Worm (Caenorhabditis elegans): ENCODE measurements around the gene R10E11.6.

R10E11.6 gene

DNA sequence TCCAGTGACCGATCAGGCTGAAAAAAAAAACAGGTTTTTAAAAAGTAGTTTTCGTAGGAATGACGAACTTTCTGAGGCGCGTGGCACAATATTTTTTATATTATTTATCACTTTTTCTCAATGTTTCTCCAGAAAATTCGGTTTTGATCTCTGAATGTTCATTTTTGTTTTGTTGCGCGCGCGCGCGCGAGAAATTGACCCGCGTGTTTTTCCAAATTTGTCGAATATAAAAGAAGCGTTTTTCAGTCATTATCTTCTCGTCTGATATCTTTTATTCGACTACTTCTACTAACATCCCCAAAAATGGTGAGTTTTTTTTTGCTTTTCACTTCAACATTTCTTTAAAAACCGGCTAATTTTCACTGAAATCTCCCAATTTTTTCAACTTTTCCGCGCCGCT, 24.0 kb upstream of the R10E11.6 start, which contains the start of gene rmd-1:
TSS of gene rmd-1 (plus strand) at position 247 of the 400 bp plus-strand sequence.
- TF ChIP-seq fax-1 (tag; optimal IDR thresholded peaks at IDR 0.05), result no peak
- no peak for TF ChIP-seq ama-1 (optimal IDR thresholded peaks at IDR 0.05)
- no peak for TF ChIP-seq Y22D7AL.16 (tag; optimal IDR thresholded peaks at IDR 0.05)

DNA sequence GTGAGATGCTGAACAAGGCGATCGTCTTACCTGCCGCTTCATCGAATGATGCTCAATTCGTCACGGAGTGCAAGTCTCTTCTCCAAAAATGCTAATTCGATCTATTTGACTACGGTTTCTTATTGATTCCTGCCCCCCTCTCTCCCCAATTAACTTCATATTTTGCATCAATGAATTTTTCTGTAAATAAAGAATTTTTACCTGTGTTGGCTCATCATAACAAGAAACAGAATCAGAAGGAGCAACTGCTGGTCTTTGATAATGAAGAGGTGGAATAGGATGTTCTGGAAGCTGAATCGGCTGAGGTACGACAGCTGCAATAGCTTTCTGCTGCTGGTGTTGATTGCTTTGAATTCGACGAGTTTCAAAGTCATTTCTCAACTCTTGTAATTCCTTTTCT, 22.6 kb upstream of the R10E11.6 start:
- no peak for TF ChIP-seq odd-2 (tag; optimal IDR thresholded peaks at IDR 0.05)
- no peak for TF ChIP-seq eyg-1 (tag; optimal IDR thresholded peaks at IDR 0.05)
- no peak for TF ChIP-seq K02D7.2 (tag; optimal IDR thresholded peaks at IDR 0.05)
- TF ChIP-seq sdc-2 (tag; optimal IDR thresholded peaks at IDR 0.05), result no peak
- no peak for TF ChIP-seq T23F11.4 (GFP tag; optimal IDR thresholded peaks at IDR 0.05)
- no peak for TF ChIP-seq nhr-11 (tag; optimal IDR thresholded peaks at IDR 0.05)
- TF ChIP-seq ceh-24 (tag; optimal IDR thresholded peaks at IDR 0.05), result no peak
- no peak for TF ChIP-seq elt-4 (tag; optimal IDR thresholded peaks at IDR 0.05)
- no peak for TF ChIP-seq ref-2 (tag; optimal IDR thresholded peaks at IDR 0.05)
- TF ChIP-seq pat-9 (tag; optimal IDR thresholded peaks at IDR 0.05), result no peak
- TF ChIP-seq madf-2 (tag; optimal IDR thresholded peaks at IDR 0.05), result no peak
- TF ChIP-seq ceh-2 (tag; optimal IDR thresholded peaks at IDR 0.05), result no peak
- TF ChIP-seq fkh-10 (GFP tag; optimal IDR thresholded peaks at IDR 0.05), result no peak
- no peak for TF ChIP-seq C08G9.2 (tag; optimal IDR thresholded peaks at IDR 0.05)
- TF ChIP-seq ceh-9 (tag; optimal IDR thresholded peaks at IDR 0.05), result no peak
- TF ChIP-seq elt-2 (tag; optimal IDR thresholded peaks at IDR 0.05), result no peak
- TF ChIP-seq lin-11 (tag; optimal IDR thresholded peaks at IDR 0.05), result no peak
- TF ChIP-seq ama-1 (optimal IDR thresholded peaks at IDR 0.05), result no peak

DNA sequence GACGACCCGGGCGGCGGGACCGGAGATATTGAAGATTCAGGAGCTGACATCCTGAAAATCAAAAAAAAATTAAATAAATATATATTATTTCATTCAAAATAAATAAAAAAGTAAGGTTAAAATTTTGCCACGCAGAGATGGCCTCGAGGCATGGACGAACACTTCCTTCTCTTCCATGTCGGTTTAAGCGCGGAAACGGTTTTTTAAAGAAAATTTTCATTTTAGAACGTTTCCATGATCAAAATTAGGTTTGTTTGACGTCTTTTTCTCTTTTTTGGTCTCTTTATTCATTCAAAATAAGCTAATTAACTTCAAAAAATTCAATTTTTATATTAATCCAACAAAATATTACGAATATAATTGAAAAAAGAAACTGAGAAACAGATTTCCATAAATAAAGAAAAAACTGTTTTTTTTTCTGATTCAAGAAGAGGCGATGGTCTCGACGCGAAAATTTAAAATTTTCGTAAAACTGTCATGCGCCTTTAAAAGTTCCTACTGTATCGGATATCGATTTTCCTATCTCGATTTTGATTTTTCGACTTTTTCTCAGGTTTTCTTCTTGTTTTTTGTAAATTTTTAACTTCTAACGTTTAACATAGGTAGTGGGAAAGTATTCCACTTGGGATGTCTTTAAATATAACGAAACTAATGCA, 20.6 kb upstream of the R10E11.6 start, which contains the start of gene gcc-2:
TSS of gene gcc-2 (minus strand) at position 51 of the 656 bp plus-strand sequence.
- no peak for TF ChIP-seq tbx-7 (tag; optimal IDR thresholded peaks at IDR 0.05)

DNA sequence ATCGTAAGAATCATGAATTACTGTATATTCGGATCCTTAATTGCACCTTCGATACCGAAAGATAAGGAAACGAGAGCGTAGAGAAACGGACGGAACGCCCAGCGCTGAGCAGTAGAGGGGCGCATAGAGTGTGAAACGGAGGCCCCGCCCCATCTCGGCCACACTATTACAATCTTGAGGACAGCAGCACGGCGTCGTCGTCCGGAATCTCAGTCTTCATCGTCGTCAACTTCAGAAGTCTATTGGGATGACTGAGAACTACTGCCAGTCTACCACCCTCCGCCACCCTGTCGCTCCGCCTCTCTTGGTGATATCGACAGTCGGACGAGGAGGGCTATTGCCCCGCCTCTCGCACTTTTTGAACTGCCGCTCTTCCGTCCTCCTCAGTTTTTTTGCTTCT, 18.1 kb upstream of the R10E11.6 start:
- no peak for TF ChIP-seq unc-86 (tag; optimal IDR thresholded peaks at IDR 0.05)
- no peak for TF ChIP-seq madf-2 (tag; optimal IDR thresholded peaks at IDR 0.05)
- TF ChIP-seq nhr-232 (tag; optimal IDR thresholded peaks at IDR 0.05), result no peak
- no peak for TF ChIP-seq K09A11.1 (tag; optimal IDR thresholded peaks at IDR 0.05; ENCODE audit: insufficient read depth)
- TF ChIP-seq dmd-4 (tag; optimal IDR thresholded peaks at IDR 0.05; ENCODE audit: borderline replicate concordance), result no peak
- TF ChIP-seq eyg-1 (tag; optimal IDR thresholded peaks at IDR 0.05), result no peak
- no peak for TF ChIP-seq hlh-15 (tag; optimal IDR thresholded peaks at IDR 0.05)
- no peak for TF ChIP-seq pat-9 (tag; optimal IDR thresholded peaks at IDR 0.05)
- TF ChIP-seq tbx-7 (tag; optimal IDR thresholded peaks at IDR 0.05), result no peak
- no peak for TF ChIP-seq unc-55 (GFP tag; optimal IDR thresholded peaks at IDR 0.05)
- TF ChIP-seq ceh-24 (tag; optimal IDR thresholded peaks at IDR 0.05), result no peak
- TF ChIP-seq hlh-13 (GFP tag; optimal IDR thresholded peaks at IDR 0.05), result no peak
- TF ChIP-seq gmeb-2 (tag; optimal IDR thresholded peaks at IDR 0.05), result no peak
- no peak for TF ChIP-seq elt-2 (tag; optimal IDR thresholded peaks at IDR 0.05)
- no peak for TF ChIP-seq K02D7.2 (tag; optimal IDR thresholded peaks at IDR 0.05)
- no peak for TF ChIP-seq ets-4 (tag; optimal IDR thresholded peaks at IDR 0.05)

DNA sequence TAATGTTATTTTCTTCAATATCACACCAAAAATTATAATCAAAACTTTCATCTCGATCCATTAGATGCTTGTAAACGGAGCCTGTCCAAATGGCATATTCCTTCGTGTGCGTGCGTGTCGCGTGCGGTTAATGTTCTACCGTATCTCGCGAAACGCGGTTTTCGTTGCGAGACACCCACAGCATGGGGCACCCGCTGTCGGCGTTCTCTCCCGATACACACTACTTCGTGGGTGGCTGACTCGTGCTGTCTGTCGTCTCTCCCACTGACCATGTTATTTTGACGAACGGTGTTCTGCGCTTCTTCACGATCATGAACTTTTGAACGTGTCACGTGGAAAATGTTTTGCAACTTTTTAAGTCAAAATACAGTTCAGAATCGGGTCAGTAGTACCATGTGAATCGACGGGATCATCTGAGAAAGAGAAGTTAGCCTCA, 17.3 kb upstream of the R10E11.6 start:
- peak; percentile 50 for TF ChIP-seq hlh-8 (tag; optimal IDR thresholded peaks at IDR 0.05)
- TF ChIP-seq ceh-31 (tag; optimal IDR thresholded peaks at IDR 0.05), result peak; percentile 88
- TF ChIP-seq elt-4 (tag; optimal IDR thresholded peaks at IDR 0.05), result no peak
- peak; percentile 79 for TF ChIP-seq ceh-6 (GFP tag; optimal IDR thresholded peaks at IDR 0.05)
- peak; percentile 51 for TF ChIP-seq ceh-2 (tag; optimal IDR thresholded peaks at IDR 0.05)
- peak; percentile 20 for TF ChIP-seq fkh-6 (tag; optimal IDR thresholded peaks at IDR 0.05)
- no peak for TF ChIP-seq pag-3 (tag; optimal IDR thresholded peaks at IDR 0.05; ENCODE audit: borderline replicate concordance)
- peak; percentile 89 for TF ChIP-seq F13H6.1 (tag; optimal IDR thresholded peaks at IDR 0.05)
- no peak for TF ChIP-seq ceh-9 (tag; optimal IDR thresholded peaks at IDR 0.05)
- TF ChIP-seq elt-2 (tag; optimal IDR thresholded peaks at IDR 0.05), result peak; percentile 78
- peak; percentile 52 for TF ChIP-seq eyg-1 (tag; optimal IDR thresholded peaks at IDR 0.05)
- no peak for TF ChIP-seq nhr-11 (tag; optimal IDR thresholded peaks at IDR 0.05)
- peak; percentile 72 for TF ChIP-seq sox-4 (tag; optimal IDR thresholded peaks at IDR 0.05)
- no peak for TF ChIP-seq hlh-13 (GFP tag; optimal IDR thresholded peaks at IDR 0.05)
- TF ChIP-seq ceh-18 (tag; optimal IDR thresholded peaks at IDR 0.05), result peak; percentile 93
- peak; percentile 93 for TF ChIP-seq ceh-34 (tag; optimal IDR thresholded peaks at IDR 0.05)
- TF ChIP-seq gmeb-2 (tag; optimal IDR thresholded peaks at IDR 0.05), result peak; percentile 65
- peak; percentile 56 for TF ChIP-seq che-1 (tag; optimal IDR thresholded peaks at IDR 0.05)
- TF ChIP-seq hlh-30 (tag; optimal IDR thresholded peaks at IDR 0.05; ENCODE audit: insufficient read depth), result peak; percentile 96
- no peak for TF ChIP-seq lim-6 (tag; optimal IDR thresholded peaks at IDR 0.05)
- TF ChIP-seq K02D7.2 (tag; optimal IDR thresholded peaks at IDR 0.05), result peak; percentile 29
- peak; percentile 51 for TF ChIP-seq Y22D7AL.16 (tag; optimal IDR thresholded peaks at IDR 0.05)
- TF ChIP-seq ceh-19 (GFP tag; optimal IDR thresholded peaks at IDR 0.05), result peak; percentile 76
- no peak for TF ChIP-seq odd-2 (tag; optimal IDR thresholded peaks at IDR 0.05)

Measured in whole organism, late embryonic.